Worm (Caenorhabditis elegans): Measurements from ENCODE around the gene mltn-9.
A peak's percentile ranks its signal among the peaks of the same experiment; 100 is the strongest.

Gene mltn-9

ce11 chrII:14615735-14616134 lies at the start of gene mltn-9:
mltn-9 (plus strand) TSS chrII:14616035.
- no peak for TF ChIP-seq ceh-58 (GFP tag; IDR thresholded peaks at IDR 0.05)
- TF ChIP-seq F10E7.11 (tag; optimal IDR thresholded peaks at IDR 0.05): no peak
- no peak for TF ChIP-seq let-607 (tag; optimal IDR thresholded peaks at IDR 0.05)
- TF ChIP-seq nhr-27 (tag; optimal IDR thresholded peaks at IDR 0.05): no peak
- no peak for TF ChIP-seq ZK185.1 (tag; optimal IDR thresholded peaks at IDR 0.05; ENCODE audit: poor library complexity, severe bottlenecking)
- TF ChIP-seq attf-6 (GFP tag; IDR thresholded peaks at IDR 0.05): no peak
- no peak for TF ChIP-seq D2030.7 (GFP tag; IDR thresholded peaks at IDR 0.05)
- TF ChIP-seq die-1 (tag; optimal IDR thresholded peaks at IDR 0.05): no peak
- TF ChIP-seq dpl-1 (GFP tag; optimal IDR thresholded peaks at IDR 0.05): no peak
- TF ChIP-seq sptf-2 (GFP tag; optimal IDR thresholded peaks at IDR 0.05): no peak
- TF ChIP-seq lin-54 (GFP tag; optimal IDR thresholded peaks at IDR 0.05): no peak
- TF ChIP-seq athp-1 (tag; optimal IDR thresholded peaks at IDR 0.05): no peak
- no peak for TF ChIP-seq unc-62 (GFP tag; optimal IDR thresholded peaks at IDR 0.05)

ce11 chrII:14567811-14568210 lies 48.0 kb upstream of the mltn-9 start:
- TF ChIP-seq rec-8 (tag; optimal IDR thresholded peaks at IDR 0.05): no peak
- TF ChIP-seq atf-7 (tag; optimal IDR thresholded peaks at IDR 0.05): no peak
- TF ChIP-seq hmg-1.2 (GFP tag; IDR thresholded peaks at IDR 0.05): peak; percentile 55
- no peak for TF ChIP-seq Y79H2A.3 (GFP tag; conservative IDR thresholded peaks at IDR 0.05)
- no peak for TF ChIP-seq nhr-27 (tag; optimal IDR thresholded peaks at IDR 0.05)
- no peak for TF ChIP-seq hsf-1 (GFP tag; IDR thresholded peaks at IDR 0.05)
- no peak for TF ChIP-seq T26A5.8 (tag; optimal IDR thresholded peaks at IDR 0.05)

ce11 chrII:14569322-14569721 lies 46.5 kb upstream of the mltn-9 start:
- TF ChIP-seq egl-44 (GFP tag; IDR thresholded peaks at IDR 0.05) (no peak), F57A8.1 (GFP tag; optimal IDR thresholded peaks at IDR 0.05) (no peak), B0035.1 (tag; optimal IDR thresholded peaks at IDR 0.05) (no peak), Y53F4B.3 (GFP tag; IDR thresholded peaks at IDR 0.05) (no peak), Y95B8A.8 (GFP tag; IDR thresholded peaks at IDR 0.05) (no peak), attf-3 (GFP tag; conservative IDR thresholded peaks at IDR 0.05) (no peak), hmg-1.2 (GFP tag; IDR thresholded peaks at IDR 0.05) (peak; percentile 98), lin-26 (GFP tag; IDR thresholded peaks at IDR 0.05) (no peak), ama-1 (optimal IDR thresholded peaks at IDR 0.05) (no peak), ama-1 (GFP tag; optimal IDR thresholded peaks at IDR 0.05) (no peak), K12H6.12 (tag; optimal IDR thresholded peaks at IDR 0.05) (peak; percentile 1), zfh-2 (GFP tag; conservative IDR thresholded peaks at IDR 0.05) (peak; percentile 91), egrh-3 (GFP tag; IDR thresholded peaks at IDR 0.05) (peak; percentile 58), dpl-1 (GFP tag; optimal IDR thresholded peaks at IDR 0.05) (no peak), die-1 (tag; optimal IDR thresholded peaks at IDR 0.05) (no peak), lsl-1 (GFP tag; optimal IDR thresholded peaks at IDR 0.05) (no peak)

DNA sequence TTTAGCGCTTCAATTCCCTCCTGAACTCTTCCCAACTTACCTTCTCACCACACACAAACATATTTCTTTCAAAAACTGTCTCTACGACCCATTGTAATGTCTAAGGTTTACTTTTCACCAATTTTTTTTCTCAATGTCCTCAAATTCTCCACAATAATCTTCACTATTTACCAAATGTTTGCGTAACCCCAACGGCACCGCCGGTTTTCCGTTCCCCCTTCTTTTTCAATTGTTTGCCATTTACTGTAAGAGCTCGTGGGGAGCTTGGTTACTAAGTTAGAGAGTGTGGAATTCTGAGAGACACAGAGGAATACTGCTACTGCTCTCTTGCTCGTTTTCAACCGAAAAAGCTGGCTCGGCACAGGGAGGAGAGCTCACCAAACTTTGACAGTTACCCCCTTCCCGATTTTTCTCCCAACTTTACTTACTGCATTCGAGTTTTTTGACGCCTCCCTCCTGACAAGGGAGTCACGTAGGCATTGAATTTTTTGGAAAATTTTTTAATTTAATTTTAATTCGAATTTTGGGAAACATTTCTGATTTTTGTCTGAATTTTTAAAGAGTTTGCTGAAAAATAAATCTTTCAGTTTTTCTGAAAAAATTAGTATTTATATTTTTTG lies 45.2 kb upstream of the mltn-9 start:
- TF ChIP-seq tbp1 (GFP tag; optimal IDR thresholded peaks at IDR 0.05): no peak
- no peak for TF ChIP-seq ztf-22 (GFP tag; optimal IDR thresholded peaks at IDR 0.05)
- no peak for TF ChIP-seq Y67H2A.10 (GFP tag; conservative IDR thresholded peaks at IDR 0.05)
- TF ChIP-seq K12H6.12 (tag; optimal IDR thresholded peaks at IDR 0.05): no peak
- TF ChIP-seq attf-3 (GFP tag; conservative IDR thresholded peaks at IDR 0.05): no peak
- no peak for TF ChIP-seq die-1 (tag; optimal IDR thresholded peaks at IDR 0.05)
- no peak for TF ChIP-seq pha-4 (tag; optimal IDR thresholded peaks at IDR 0.05)
- TF ChIP-seq hmg-20 (GFP tag; IDR thresholded peaks at IDR 0.05): no peak
- no peak for TF ChIP-seq dpl-1 (GFP tag; optimal IDR thresholded peaks at IDR 0.05)
- TF ChIP-seq egl-18 (GFP tag; IDR thresholded peaks at IDR 0.05): no peak
- no peak for TF ChIP-seq ztf-6 (GFP tag; IDR thresholded peaks at IDR 0.05)
- no peak for TF ChIP-seq ztf-26 (tag; optimal IDR thresholded peaks at IDR 0.05)
- TF ChIP-seq nfya-2 (GFP tag; IDR thresholded peaks at IDR 0.05): no peak
- TF ChIP-seq attf-5 (GFP tag; optimal IDR thresholded peaks at IDR 0.05): no peak
- TF ChIP-seq dox-1 (GFP tag; IDR thresholded peaks at IDR 0.05): no peak
- TF ChIP-seq F22D6.2 (tag; optimal IDR thresholded peaks at IDR 0.05): no peak
- TF ChIP-seq ceh-100 (GFP tag; IDR thresholded peaks at IDR 0.05): no peak
- no peak for TF ChIP-seq athp-1 (tag; optimal IDR thresholded peaks at IDR 0.05)
